Worm (Caenorhabditis elegans): Measurements from ENCODE around the gene ZC239.4.

ce11 chrII:3213898-3214297 is at the start of gene ZC239.4:
- TF ChIP-seq him-1 (tag; optimal IDR thresholded peaks at IDR 0.05) = no peak
- no peak for TF ChIP-seq W03F9.2 (tag; optimal IDR thresholded peaks at IDR 0.05)
